Fruit fly (Drosophila melanogaster) whole organism, embryonic: ENCODE data around the gene Vm26Ab.

Experiments used
- Abd-B ChIP-seq: fragments of 200-800 bp; sonication (Bioruptor generic); optimal IDR thresholded peaks from 2 replicates; lab custom pipeline; 2018; ENCODE audit warnings: missing biosample characterization, mild to moderate bottlenecking, missing genetic modification characterization, moderate library complexity
- Bteb2 ChIP-seq: fragments of 200-800 bp; sonication (Bioruptor generic); optimal IDR thresholded peaks from 2 replicates; lab custom pipeline; 2016; ENCODE audit warnings: missing biosample characterization, missing genetic modification characterization
- CG10209 ChIP-seq: fragments of 200-800 bp; sonication (Bioruptor generic); optimal IDR thresholded peaks from 3 replicates; lab custom pipeline; 2017; ENCODE audit warnings: missing biosample characterization, mild to moderate bottlenecking, missing genetic modification characterization, missing genetic modification reagents
- CG10431 ChIP-seq: fragments of 200-800 bp; sonication (Bioruptor generic); optimal IDR thresholded peaks from 3 replicates; lab custom pipeline; 2018; ENCODE audit warnings: missing biosample characterization, mild to moderate bottlenecking, missing genetic modification characterization
- CG10462 ChIP-seq: fragments of 200-800 bp; sonication (Bioruptor generic); optimal IDR thresholded peaks from 2 replicates; lab custom pipeline; 2016; ENCODE audit warnings: missing biosample characterization, missing genetic modification characterization
- CG11723 ChIP-seq: fragments of 200-800 bp; sonication (Bioruptor generic); optimal IDR thresholded peaks from 2 replicates; lab custom pipeline; 2017; ENCODE audit warnings: missing biosample characterization, mild to moderate bottlenecking, missing genetic modification characterization
- CG12071 ChIP-seq: fragments of 200-800 bp; sonication (Bioruptor generic); optimal IDR thresholded peaks from 3 replicates; lab custom pipeline; 2018; ENCODE audit warnings: missing biosample characterization, mild to moderate bottlenecking, missing genetic modification characterization
- CG13296 ChIP-seq: fragments of 200-800 bp; sonication (Bioruptor generic); optimal IDR thresholded peaks from 3 replicates; lab custom pipeline; 2018; ENCODE audit warnings: missing biosample characterization, mild to moderate bottlenecking, missing genetic modification characterization
- CG13424 ChIP-seq: fragments of 200-800 bp; sonication (Bioruptor generic); optimal IDR thresholded peaks from 2 replicates; lab custom pipeline; 2019; ENCODE audit warnings: missing biosample characterization, mild to moderate bottlenecking, missing genetic modification characterization, moderate library complexity
- CG15514 ChIP-seq: fragments of 200-800 bp; sonication (Bioruptor generic); optimal IDR thresholded peaks from 3 replicates; lab custom pipeline; 2017; ENCODE audit warnings: missing biosample characterization, missing genetic modification characterization, mild to moderate bottlenecking, moderate library complexity, missing genetic modification reagents
- CG15696 ChIP-seq: fragments of 200-800 bp; sonication (Bioruptor generic); optimal IDR thresholded peaks from 2 replicates; lab custom pipeline; 2019; ENCODE audit warnings: missing biosample characterization, mild to moderate bottlenecking, missing genetic modification characterization, moderate library complexity
- CG2712 ChIP-seq: fragments of 200-800 bp; optimal IDR thresholded peaks from 3 replicates; lab custom pipeline; 2019; ENCODE audit warnings: missing biosample characterization, mild to moderate bottlenecking, missing genetic modification characterization, moderate library complexity
- CG3726 ChIP-seq: fragments of 200-800 bp; sonication (Bioruptor generic); IDR thresholded peaks from 3 replicates; pipeline ENCODE4, ENCODE4 v1.3.6; 2022; ENCODE audit warnings: missing biosample characterization, missing genetic modification characterization
- CG4282 ChIP-seq: fragments of 200-800 bp; sonication (Bioruptor generic); optimal IDR thresholded peaks from 2 replicates; lab custom pipeline; 2016; ENCODE audit warnings: missing biosample characterization, missing genetic modification characterization
- CG4854 ChIP-seq: fragments of 200-800 bp; sonication (Bioruptor generic); optimal IDR thresholded peaks from 2 replicates; lab custom pipeline; 2016; ENCODE audit warnings: missing biosample characterization, missing genetic modification characterization, inconsistent platforms
- CG5953 ChIP-seq: fragments of 200-800 bp; sonication (Bioruptor generic); IDR thresholded peaks from 2 replicates; pipeline ENCODE4 v1.3.6; 2022; ENCODE audit warnings: missing biosample characterization, missing genetic modification characterization
- CG6683 ChIP-seq: fragments of 200-800 bp; sonication (Bioruptor generic); optimal IDR thresholded peaks from 2 replicates; lab custom pipeline; 2017; ENCODE audit warnings: missing biosample characterization, mild to moderate bottlenecking, missing genetic modification characterization, missing genetic modification reagents
- CG7556 ChIP-seq: fragments of 200-800 bp; sonication (Bioruptor generic); optimal IDR thresholded peaks from 2 replicates; lab custom pipeline; 2017; ENCODE audit warnings: missing biosample characterization, mild to moderate bottlenecking, missing genetic modification characterization
- CG7745 ChIP-seq: fragments of 200-800 bp; sonication (Bioruptor generic); optimal IDR thresholded peaks from 2 replicates; lab custom pipeline; 2018; ENCODE audit warnings: missing biosample characterization, mild to moderate bottlenecking, missing genetic modification characterization, moderate library complexity
- CG7839 ChIP-seq: fragments of 200-800 bp; sonication (Bioruptor generic); optimal IDR thresholded peaks from 3 replicates; lab custom pipeline; 2018; ENCODE audit warnings: missing biosample characterization, mild to moderate bottlenecking, missing genetic modification characterization, moderate library complexity
- CoRest ChIP-seq: fragments of 200-800 bp; sonication (Bioruptor generic); optimal IDR thresholded peaks from 3 replicates; lab custom pipeline; 2018; ENCODE audit warnings: missing biosample characterization, mild to moderate bottlenecking, missing genetic modification characterization, moderate library complexity
- Dp ChIP-seq: fragments of 200-800 bp; sonication (Bioruptor generic); optimal IDR thresholded peaks from 2 replicates; lab custom pipeline; 2018; ENCODE audit warnings: missing biosample characterization, mild to moderate bottlenecking, missing genetic modification characterization, moderate library complexity
- ERR ChIP-seq: fragments of 200-800 bp; sonication (Bioruptor generic); optimal IDR thresholded peaks from 2 replicates; lab custom pipeline; 2016; ENCODE audit warnings: missing biosample characterization, missing genetic modification characterization
- GATAe ChIP-seq: fragments of 200-800 bp; sonication (Bioruptor generic); conservative IDR thresholded peaks from 2 replicates; pipeline ENCODE4 v1.3.6; 2022; ENCODE audit warnings: missing biosample characterization, missing genetic modification characterization
- Gsc ChIP-seq: fragments of 200-800 bp; sonication (Bioruptor generic); IDR thresholded peaks from 2 replicates; pipeline ENCODE4 v1.3.6; 2022; ENCODE audit warnings: missing biosample characterization, missing genetic modification characterization
- HHEX ChIP-seq: fragments of 200-800 bp; sonication (Bioruptor generic); optimal IDR thresholded peaks from 3 replicates; lab custom pipeline; 2017; ENCODE audit warnings: missing biosample characterization, mild to moderate bottlenecking, missing genetic modification characterization, missing genetic modification reagents
- Hey ChIP-seq: fragments of 200-800 bp; sonication (Bioruptor generic); optimal IDR thresholded peaks from 3 replicates; lab custom pipeline; 2018; ENCODE audit warnings: missing biosample characterization, mild to moderate bottlenecking, missing genetic modification characterization
- Hsf ChIP-seq: fragments of 200-800 bp; sonication (Bioruptor generic); optimal IDR thresholded peaks from 3 replicates; lab custom pipeline; 2016; ENCODE audit warnings: missing biosample characterization, missing genetic modification characterization
- Nf-YB ChIP-seq: fragments of 200-800 bp; sonication (Bioruptor generic); optimal IDR thresholded peaks from 3 replicates; lab custom pipeline; 2019; ENCODE audit warnings: missing biosample characterization, mild to moderate bottlenecking, missing genetic modification characterization, moderate library complexity
- ac ChIP-seq: fragments of 200-800 bp; sonication (Bioruptor generic); optimal IDR thresholded peaks from 3 replicates; lab custom pipeline; 2017; ENCODE audit warnings: missing biosample characterization, mild to moderate bottlenecking, missing genetic modification characterization
- ap ChIP-seq: fragments of 200-800 bp; sonication (Bioruptor generic); IDR thresholded peaks from 2 replicates; pipeline ENCODE4 v1.3.6; 2022; ENCODE audit warnings: missing biosample characterization, missing genetic modification characterization
- cad ChIP-seq: fragments of >200 bp; optimal IDR thresholded peaks from 2 replicates; lab custom pipeline; 2017; ENCODE audit warnings: missing biosample characterization, missing genetic modification characterization
- cg ChIP-seq: fragments of 200-800 bp; sonication (Bioruptor generic); optimal IDR thresholded peaks from 3 replicates; lab custom pipeline; 2019; ENCODE audit warnings: missing biosample characterization, mild to moderate bottlenecking, missing genetic modification characterization, moderate library complexity
- chn ChIP-seq: fragments of 200-800 bp; sonication (Bioruptor generic); optimal IDR thresholded peaks from 2 replicates; lab custom pipeline; 2016; ENCODE audit warnings: missing biosample characterization, missing genetic modification characterization
- crol ChIP-seq: fragments of 200-800 bp; sonication (Bioruptor generic); IDR thresholded peaks from 2 replicates; pipeline ENCODE4 v1.3.6; 2022; ENCODE audit warnings: missing biosample characterization, missing genetic modification characterization
- crp ChIP-seq, 2 experiments: fragments of 200-800 bp; sonication (Bioruptor generic); optimal IDR thresholded peaks; 2 replicates in 1 of 2; 3 replicates in 1 of 2; lab custom pipeline; 2017; ENCODE audit warnings: missing biosample characterization in 2 of 2, missing genetic modification characterization in 2 of 2, mild to moderate bottlenecking in 1 of 2, moderate library complexity in 1 of 2
- cwo ChIP-seq: fragments of 200-800 bp; sonication (Bioruptor generic); optimal IDR thresholded peaks from 3 replicates; lab custom pipeline; 2017; ENCODE audit warnings: missing biosample characterization, missing genetic modification characterization, mild to moderate bottlenecking, moderate library complexity, missing genetic modification reagents
- dmrt11E ChIP-seq: fragments of 200-800 bp; sonication (Bioruptor generic); optimal IDR thresholded peaks from 3 replicates; lab custom pipeline; 2018; ENCODE audit warnings: missing biosample characterization, mild to moderate bottlenecking, missing genetic modification characterization, moderate library complexity
- ems ChIP-seq: fragments of 200-800 bp; sonication (Bioruptor generic); optimal IDR thresholded peaks from 3 replicates; lab custom pipeline; 2016; ENCODE audit warnings: missing biosample characterization, missing genetic modification characterization
- kah ChIP-seq: fragments of 200-800 bp; sonication (Bioruptor generic); optimal IDR thresholded peaks from 2 replicates; lab custom pipeline; 2018; ENCODE audit warnings: missing biosample characterization, mild to moderate bottlenecking, missing genetic modification characterization
- oc ChIP-seq: fragments of 200-800 bp; sonication (Bioruptor generic); optimal IDR thresholded peaks from 2 replicates; lab custom pipeline; 2018; ENCODE audit warnings: missing biosample characterization, mild to moderate bottlenecking, missing genetic modification characterization, moderate library complexity
- ro ChIP-seq: fragments of 200-800 bp; sonication (Bioruptor generic); IDR thresholded peaks from 2 replicates; pipeline ENCODE4 v1.3.6; 2022; ENCODE audit warnings: missing biosample characterization, missing genetic modification characterization
- sens ChIP-seq: fragments of 200-800 bp; sonication (Bioruptor generic); peaks from one replicate; lab custom pipeline; 2016; ENCODE audit warnings: missing biosample characterization, missing genetic modification characterization
- shn ChIP-seq: fragments of 200-800 bp; sonication (Bioruptor generic); optimal IDR thresholded peaks from 3 replicates; lab custom pipeline; 2016; ENCODE audit warnings: missing biosample characterization, missing genetic modification characterization
- slou ChIP-seq: fragments of 200-800 bp; sonication (Bioruptor generic); optimal IDR thresholded peaks from 3 replicates; lab custom pipeline; 2016; ENCODE audit warnings: missing biosample characterization, missing genetic modification characterization
- sqz ChIP-seq: fragments of 200-800 bp; sonication (Bioruptor generic); optimal IDR thresholded peaks from 3 replicates; lab custom pipeline; 2018; ENCODE audit warnings: missing biosample characterization, mild to moderate bottlenecking, missing genetic modification characterization
- tap ChIP-seq: fragments of 200-800 bp; optimal IDR thresholded peaks from 3 replicates; lab custom pipeline; 2019; ENCODE audit warnings: missing biosample characterization, mild to moderate bottlenecking, missing genetic modification characterization, moderate library complexity
- toy ChIP-seq: fragments of 200-800 bp; sonication (Bioruptor generic); IDR thresholded peaks from 2 replicates; pipeline ENCODE4 v1.3.6; 2022; ENCODE audit warnings: missing biosample characterization, missing genetic modification characterization
- vnd ChIP-seq: fragments of 200-800 bp; sonication (Bioruptor generic); IDR thresholded peaks from 3 replicates; pipeline ENCODE4 v1.3.6; 2022; ENCODE audit warnings: missing biosample characterization, missing genetic modification characterization; ENCODE audit not compliant: partially characterized antibody
- zf30C ChIP-seq: fragments of 200-800 bp; sonication (Bioruptor generic); optimal IDR thresholded peaks from 3 replicates; lab custom pipeline; 2018; ENCODE audit warnings: missing biosample characterization, mild to moderate bottlenecking, missing genetic modification characterization
- zfh1 ChIP-seq: fragments of 200-800 bp; sonication (Bioruptor generic); IDR thresholded peaks from 3 replicates; pipeline ENCODE4 v1.3.6; 2022; ENCODE audit warnings: missing biosample characterization, missing genetic modification characterization

The Vm26Ab gene

dm6 chr2L:5997609-5998229, 40.9 kb downstream of the Vm26Ab start (continued):
- TF ChIP-seq crp (GFP tag; optimal IDR thresholded peaks at IDR 0.05; lab: Kevin White, UChicago) (peak in 1 of 2 experiments; percentile 32), CG12071 (GFP tag; lab: Kevin White, UChicago) (peak; percentile 68), Abd-B (no peak), CG7839 (tag; lab: Kevin White, UChicago) (no peak), ro (no peak), CG10209 (GFP tag; lab: Kevin White, UChicago) (peak; percentile 24), GATAe (GFP tag; lab: Robert Waterston, UW) (no peak), CoRest (peak; percentile 39), oc (peak; percentile 18), Dp (no peak), CG13424 (tag; lab: Kevin White, UChicago) (peak; percentile 11), CG10431 (peak; percentile 80), ap (no peak), Gsc (GFP tag; lab: Robert Waterston, UW) (no peak), CG2712 (tag; lab: Kevin White, UChicago) (peak; percentile 49), CG6683 (peak; percentile 41), tap (tag; lab: Kevin White, UChicago) (peak; percentile 20), CG4282 (GFP tag; lab: Kevin White, UChicago) (no peak), CG3726 (GFP tag; lab: Robert Waterston, UW) (no peak), vnd (GFP tag; lab: Robert Waterston, UW) (no peak), CG7556 (GFP tag; lab: Kevin White, UChicago) (peak; percentile 1), CG7745 (tag; lab: Kevin White, UChicago) (no peak), CG15696 (peak; percentile 20), shn (peak; percentile 1), dmrt11E (no peak), cwo (GFP tag; lab: Kevin White, UChicago) (no peak), toy (no peak), ac (GFP tag; lab: Kevin White, UChicago) (peak; percentile 6), zfh1 (GFP tag; lab: Robert Waterston, UW) (peak; percentile 5; the same call in 1 of the 3 replicates), Bteb2 (no peak), ems (GFP tag; lab: Kevin White, UChicago) (no peak), HHEX (peak; percentile 77), cg (GFP tag; lab: Kevin White, UChicago) (peak; percentile 63), slou (GFP tag; lab: Kevin White, UChicago) (no peak), zf30C (peak; percentile 66), kah (GFP tag; lab: Kevin White, UChicago) (peak; percentile 90)

dm6 chr2L:5998383-5998782, 41.6 kb downstream of the Vm26Ab start:
- TF ChIP-seq Hsf (GFP tag; lab: Kevin White, UChicago) (no peak), chn (no peak), cad (GFP tag; lab: Kevin White, UChicago) (no peak), toy (no peak), Hey (no peak), CG5953 (GFP tag; lab: Robert Waterston, UW) (no peak), CG13296 (GFP tag; lab: Kevin White, UChicago) (no peak), sens (GFP tag; lab: Kevin White, UChicago) (peak; percentile 63), CG11723 (no peak), CG10462 (no peak), HHEX (no peak), GATAe (GFP tag; lab: Robert Waterston, UW) (no peak), ERR (GFP tag; lab: Kevin White, UChicago) (no peak), CG15514 (no peak), Nf-YB (no peak), crol (GFP tag; lab: Robert Waterston, UW) (peak; percentile 58), CG4854 (GFP tag; lab: Kevin White, UChicago) (no peak), sqz (GFP tag; lab: Kevin White, UChicago) (peak; percentile 0)
- TF ChIP-seq, all 482 proteins: peak for 3
